Worm (Caenorhabditis elegans) whole organism, mixed stage, embryonic: Measurements from ENCODE around the gene srz-10.

Experiments used
- ceh-43 ChIP-seq: fragments of 200-800 bp; sonication (Bioruptor generic); optimal IDR thresholded peaks from 2 replicates; lab custom pipeline; 2018; ENCODE audit warnings: mild to moderate bottlenecking, missing genetic modification characterization, moderate library complexity, missing compliant biosample characterization
- ces-1 ChIP-seq: fragments of 150-350 bp; optimal IDR thresholded peaks from 2 replicates; lab custom pipeline; 2014; ENCODE audit warnings: missing biosample characterization, missing genetic modification reagents, missing genetic modification characterization
- nhr-12 ChIP-seq: fragments of 150-350 bp; optimal IDR thresholded peaks from 2 replicates; lab custom pipeline; 2014; ENCODE audit warnings: missing biosample characterization, missing genetic modification characterization
- nhr-237 ChIP-seq: fragments of 150-350 bp; optimal IDR thresholded peaks from 2 replicates; lab custom pipeline; 2014; ENCODE audit warnings: missing biosample characterization, missing genetic modification characterization
- pha-4 ChIP-seq: fragments of 150-350 bp; optimal IDR thresholded peaks from 2 replicates; lab custom pipeline; 2018; ENCODE audit warnings: missing biosample characterization, missing genetic modification reagents, missing genetic modification characterization
- snpc-4 ChIP-seq: fragments of 150-350 bp; optimal IDR thresholded peaks from 2 replicates; lab custom pipeline; 2014; ENCODE audit warnings: missing biosample characterization, missing genetic modification characterization
- unc-39 ChIP-seq: fragments of 150-350 bp; optimal IDR thresholded peaks from 2 replicates; lab custom pipeline; 2014; ENCODE audit warnings: missing biosample characterization, missing genetic modification characterization

ce11 chrV:15265814-15266213, 43.1 kb downstream of the srz-10 start, which contains the start of gene M01B2.13:
- TF ChIP-seq pha-4 (no peak), ceh-43 (GFP tag; lab: Kevin White, UChicago) (no peak), unc-39 (tag; lab: Kevin White, UChicago) (no peak), snpc-4 (no peak), nhr-12 (tag; lab: Kevin White, UChicago) (no peak), nhr-237 (tag; lab: Kevin White, UChicago) (no peak), ces-1 (GFP tag; lab: Kevin White, UChicago) (no peak)
